Worm (Caenorhabditis elegans): ENCODE results near the gene T05G5.1.
A peak's percentile ranks its signal among the peaks of the same experiment; 100 is the strongest.

Gene T05G5.1

DNA sequence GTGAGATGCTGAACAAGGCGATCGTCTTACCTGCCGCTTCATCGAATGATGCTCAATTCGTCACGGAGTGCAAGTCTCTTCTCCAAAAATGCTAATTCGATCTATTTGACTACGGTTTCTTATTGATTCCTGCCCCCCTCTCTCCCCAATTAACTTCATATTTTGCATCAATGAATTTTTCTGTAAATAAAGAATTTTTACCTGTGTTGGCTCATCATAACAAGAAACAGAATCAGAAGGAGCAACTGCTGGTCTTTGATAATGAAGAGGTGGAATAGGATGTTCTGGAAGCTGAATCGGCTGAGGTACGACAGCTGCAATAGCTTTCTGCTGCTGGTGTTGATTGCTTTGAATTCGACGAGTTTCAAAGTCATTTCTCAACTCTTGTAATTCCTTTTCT lies 17.0 kb upstream of the T05G5.1 start (continued):
- TF ChIP-seq ZK185.1 (tag; optimal IDR thresholded peaks at IDR 0.05; ENCODE audit: poor library complexity, severe bottlenecking) (no peak), attf-3 (GFP tag; conservative IDR thresholded peaks at IDR 0.05) (no peak), ztf-25 (GFP tag; IDR thresholded peaks at IDR 0.05) (0 out of 2 replicates have a peak, but pooled peaks have one; percentile 36), nhr-120 (GFP tag; IDR thresholded peaks at IDR 0.05) (no peak), attf-5 (GFP tag; optimal IDR thresholded peaks at IDR 0.05) (no peak), ceh-79 (tag; optimal IDR thresholded peaks at IDR 0.05) (peak; percentile 47), aptf-2 (GFP tag; conservative IDR thresholded peaks at IDR 0.05) (no peak), die-1 (tag; optimal IDR thresholded peaks at IDR 0.05) (no peak), ceh-100 (GFP tag; IDR thresholded peaks at IDR 0.05) (peak; percentile 46; the same call in 1 of the 2 replicates), ekl-4 (GFP tag; IDR thresholded peaks at IDR 0.05) (no peak), Y53F4B.3 (GFP tag; IDR thresholded peaks at IDR 0.05) (no peak)

DNA sequence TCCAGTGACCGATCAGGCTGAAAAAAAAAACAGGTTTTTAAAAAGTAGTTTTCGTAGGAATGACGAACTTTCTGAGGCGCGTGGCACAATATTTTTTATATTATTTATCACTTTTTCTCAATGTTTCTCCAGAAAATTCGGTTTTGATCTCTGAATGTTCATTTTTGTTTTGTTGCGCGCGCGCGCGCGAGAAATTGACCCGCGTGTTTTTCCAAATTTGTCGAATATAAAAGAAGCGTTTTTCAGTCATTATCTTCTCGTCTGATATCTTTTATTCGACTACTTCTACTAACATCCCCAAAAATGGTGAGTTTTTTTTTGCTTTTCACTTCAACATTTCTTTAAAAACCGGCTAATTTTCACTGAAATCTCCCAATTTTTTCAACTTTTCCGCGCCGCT lies 15.7 kb upstream of the T05G5.1 start, which contains the start of gene rmd-1:
rmd-1 (plus strand) TSS at position 247 of the 400 bp plus-strand sequence.
- TF ChIP-seq atf-7 (tag; optimal IDR thresholded peaks at IDR 0.05) (no peak), rpc-1 (optimal IDR thresholded peaks at IDR 0.05) (no peak), rpc-1 (tag; optimal IDR thresholded peaks at IDR 0.05) (no peak), F55B11.4 (tag; optimal IDR thresholded peaks at IDR 0.05; ENCODE audit: borderline replicate concordance, insufficient read depth) (no peak), lsy-27 (tag; optimal IDR thresholded peaks at IDR 0.05; ENCODE audit: borderline replicate concordance, insufficient read depth) (no peak), akir-1 (GFP tag; optimal IDR thresholded peaks at IDR 0.05) (no peak), ztf-28 (GFP tag; IDR thresholded peaks at IDR 0.05) (no peak), snpc-4 (GFP tag; optimal IDR thresholded peaks at IDR 0.05) (no peak), snpc-4 (tag; optimal IDR thresholded peaks at IDR 0.05) (no peak), C17E4.6 (GFP tag; IDR thresholded peaks at IDR 0.05) (0 out of 2 replicates have a peak, but pooled peaks have one; percentile 42), lin-54 (GFP tag; optimal IDR thresholded peaks at IDR 0.05) (peak; percentile 30), dpff-1 (tag; optimal IDR thresholded peaks at IDR 0.05) (no peak), ceh-27 (GFP tag; optimal IDR thresholded peaks at IDR 0.05) (no peak), sptf-2 (GFP tag; optimal IDR thresholded peaks at IDR 0.05) (no peak), lsl-1 (GFP tag; optimal IDR thresholded peaks at IDR 0.05) (peak; percentile 54), T26A5.8 (tag; optimal IDR thresholded peaks at IDR 0.05) (no peak), repo-1 (tag; optimal IDR thresholded peaks at IDR 0.05) (no peak), ceh-91 (GFP tag; IDR thresholded peaks at IDR 0.05) (peak; percentile 52; the same call in 1 of the 2 replicates), rcor-1 (GFP tag; IDR thresholded peaks at IDR 0.05) (peak; percentile 42; the same call in 1 of the 2 replicates), ztf-6 (GFP tag; IDR thresholded peaks at IDR 0.05) (no peak), snpc-3.4 (tag; optimal IDR thresholded peaks at IDR 0.05) (peak; percentile 71), ztf-25 (GFP tag; IDR thresholded peaks at IDR 0.05) (no peak), hsf-1 (GFP tag; IDR thresholded peaks at IDR 0.05) (peak; percentile 94), unc-130 (GFP tag; optimal IDR thresholded peaks at IDR 0.05) (peak; percentile 45), Y53F4B.3 (GFP tag; IDR thresholded peaks at IDR 0.05) (no peak), K11D2.4 (GFP tag; IDR thresholded peaks at IDR 0.05) (no peak), nhr-179 (tag; optimal IDR thresholded peaks at IDR 0.05) (no peak), ceh-40 (GFP tag; IDR thresholded peaks at IDR 0.05) (no peak), egl-18 (GFP tag; IDR thresholded peaks at IDR 0.05) (no peak), tbx-9 (tag; optimal IDR thresholded peaks at IDR 0.05; ENCODE audit: borderline replicate concordance) (no peak), madf-8 (GFP tag; conservative IDR thresholded peaks at IDR 0.05) (peak; percentile 88), lin-35 (GFP tag; optimal IDR thresholded peaks at IDR 0.05) (peak in 2 of 3 experiments; percentile 2 to 13), tbp1 (GFP tag; optimal IDR thresholded peaks at IDR 0.05) (peak; percentile 1), him-1 (tag; optimal IDR thresholded peaks at IDR 0.05) (no peak), Y67H2A.10 (GFP tag; conservative IDR thresholded peaks at IDR 0.05) (no peak), lir-1 (GFP tag; conservative IDR thresholded peaks at IDR 0.05) (no peak), rec-8 (tag; optimal IDR thresholded peaks at IDR 0.05) (no peak), ztf-22 (GFP tag; optimal IDR thresholded peaks at IDR 0.05) (no peak), attf-6 (GFP tag; IDR thresholded peaks at IDR 0.05) (no peak)

Measured in whole organism, young adult.